Fruit fly (Drosophila melanogaster): ENCODE measurements around the gene CG4025.
A peak's percentile ranks its signal among the peaks of the same experiment; 100 is the strongest.

CG4025 gene

dm6 chrX:2036383-2036782 is 40.4 kb upstream of the CG4025 start:
- TF ChIP-seq CG31627 (GFP tag; optimal IDR thresholded peaks at IDR 0.05) = no peak
- no peak; the same call in 1 of the 2 replicates for TF ChIP-seq CG15336 (GFP tag; IDR thresholded peaks at IDR 0.05)
- peak; percentile 7 for TF ChIP-seq Eip78C (GFP tag)
- TF ChIP-seq CG6163 (GFP tag; IDR thresholded peaks at IDR 0.05) = peak; percentile 37; the same call in 1 of the 3 replicates
- TF ChIP-seq CG7368 (GFP tag; optimal IDR thresholded peaks at IDR 0.05) = no peak
- no peak for TF ChIP-seq CG10631 (GFP tag; optimal IDR thresholded peaks at IDR 0.05)
- no peak for TF ChIP-seq fd59A (GFP tag; optimal IDR thresholded peaks at IDR 0.05)
- no peak for TF ChIP-seq dac (GFP tag; optimal IDR thresholded peaks at IDR 0.05)
- TF ChIP-seq Ets96B (tag; optimal IDR thresholded peaks at IDR 0.05) = no peak
- no peak for TF ChIP-seq OdsH (GFP tag; optimal IDR thresholded peaks at IDR 0.05)
- no peak for TF ChIP-seq salr (GFP tag; optimal IDR thresholded peaks at IDR 0.05)
- no peak for TF ChIP-seq CG6808 (GFP tag; optimal IDR thresholded peaks at IDR 0.05)
- no peak for TF ChIP-seq cyc (GFP tag; optimal IDR thresholded peaks at IDR 0.05)
- TF ChIP-seq Hr38 (GFP tag; optimal IDR thresholded peaks at IDR 0.05) = no peak
- no peak for TF ChIP-seq Blimp-1 (GFP tag; optimal IDR thresholded peaks at IDR 0.05)
- TF ChIP-seq CG8119 (GFP tag; IDR thresholded peaks at IDR 0.05) = no peak
- TF ChIP-seq esn (GFP tag; optimal IDR thresholded peaks at IDR 0.05) = no peak
- TF ChIP-seq CG4318 (GFP tag; optimal IDR thresholded peaks at IDR 0.05) = no peak
- TF ChIP-seq CG6276 (GFP tag; optimal IDR thresholded peaks at IDR 0.05) = no peak
- TF ChIP-seq CG16779 (tag; optimal IDR thresholded peaks at IDR 0.05) = no peak
- peak; percentile 22 for TF ChIP-seq net (GFP tag; optimal IDR thresholded peaks at IDR 0.05)
- TF ChIP-seq fkh (GFP tag; optimal IDR thresholded peaks at IDR 0.05) = no peak
- no peak for TF ChIP-seq Sox15 (GFP tag; optimal IDR thresholded peaks at IDR 0.05)
- TF ChIP-seq eg (GFP tag; IDR thresholded peaks at IDR 0.05) = peak; percentile 40; the same call in 1 of the 3 replicates
- peak; percentile 53 for TF ChIP-seq CG6854 (GFP tag; optimal IDR thresholded peaks at IDR 0.05)
- TF ChIP-seq CG3919 (GFP tag; optimal IDR thresholded peaks at IDR 0.05) = no peak
- no peak for TF ChIP-seq CG6792 (GFP tag; optimal IDR thresholded peaks at IDR 0.05)
- TF ChIP-seq CG10669 (GFP tag; optimal IDR thresholded peaks at IDR 0.05) = no peak
- TF ChIP-seq CG11294 (GFP tag; IDR thresholded peaks at IDR 0.05) = no peak
- no peak for TF ChIP-seq CG32006 (GFP tag; optimal IDR thresholded peaks at IDR 0.05)
- TF ChIP-seq CG9139 (GFP tag; optimal IDR thresholded peaks at IDR 0.05) = peak; percentile 13
- TF ChIP-seq ss (GFP tag; optimal IDR thresholded peaks at IDR 0.05) = peak in 1 of 2 experiments; percentile 20
- TF ChIP-seq Sox102F (GFP tag; optimal IDR thresholded peaks at IDR 0.05) = no peak
- TF ChIP-seq CG8319 (GFP tag; optimal IDR thresholded peaks at IDR 0.05) = no peak
- TF ChIP-seq Eip75B (GFP tag; optimal IDR thresholded peaks at IDR 0.05) = no peak
- no peak for TF ChIP-seq pdm3 (GFP tag; optimal IDR thresholded peaks at IDR 0.05)
- TF ChIP-seq acj6 (GFP tag; optimal IDR thresholded peaks at IDR 0.05) = no peak

dm6 chrX:2036800-2037488 is 39.8 kb upstream of the CG4025 start:
- TF ChIP-seq Lpt (GFP tag; optimal IDR thresholded peaks at IDR 0.05) (peak; percentile 24), CG6276 (GFP tag; optimal IDR thresholded peaks at IDR 0.05) (peak; percentile 42), spab (GFP tag; optimal IDR thresholded peaks at IDR 0.05) (no peak), vri (GFP tag; optimal IDR thresholded peaks at IDR 0.05) (no peak), svp (GFP tag) (peak; percentile 68), CG32006 (GFP tag; optimal IDR thresholded peaks at IDR 0.05) (peak; percentile 72), lz (GFP tag; optimal IDR thresholded peaks at IDR 0.05) (peak; percentile 54), topi (GFP tag; optimal IDR thresholded peaks at IDR 0.05) (peak; percentile 40), CG3919 (GFP tag; optimal IDR thresholded peaks at IDR 0.05) (peak; percentile 29), Hr38 (GFP tag; optimal IDR thresholded peaks at IDR 0.05) (no peak), CG6854 (GFP tag; optimal IDR thresholded peaks at IDR 0.05) (peak; percentile 38), CG11762 (GFP tag; optimal IDR thresholded peaks at IDR 0.05; ENCODE audit: insufficient read depth) (no peak), Smox (GFP tag; optimal IDR thresholded peaks at IDR 0.05) (peak; percentile 0), Ets21C (GFP tag; optimal IDR thresholded peaks at IDR 0.05) (peak; percentile 14), OdsH (GFP tag; optimal IDR thresholded peaks at IDR 0.05) (peak; percentile 34), achi (GFP tag; optimal IDR thresholded peaks at IDR 0.05) (peak; percentile 8), acj6 (GFP tag; optimal IDR thresholded peaks at IDR 0.05) (peak; percentile 19), CG4318 (GFP tag; optimal IDR thresholded peaks at IDR 0.05) (peak; percentile 47), Eip75B (GFP tag; optimal IDR thresholded peaks at IDR 0.05) (peak; percentile 29), Sox14 (GFP tag; optimal IDR thresholded peaks at IDR 0.05) (peak; percentile 28), Hr39 (GFP tag; optimal IDR thresholded peaks at IDR 0.05) (peak; percentile 28), pdm3 (GFP tag; optimal IDR thresholded peaks at IDR 0.05) (peak; percentile 23), CG3032 (tag; optimal IDR thresholded peaks at IDR 0.05) (no peak)
